Worm (Caenorhabditis elegans) whole organism, L2 larva: ENCODE results near the gene F59B2.15.

Experiments
- C34F6.9 ChIP-seq: fragments of 150-350 bp; optimal IDR thresholded peaks from 2 replicates; lab custom pipeline; 2014; ENCODE audit warnings: missing biosample characterization, missing genetic modification characterization
- F13H6.1 ChIP-seq: sonication (generic microtip); optimal IDR thresholded peaks from 2 replicates; lab custom pipeline; 2016; ENCODE audit warnings: missing genetic modification characterization, missing compliant biosample characterization
- R02D3.7 ChIP-seq: fragments of 150-350 bp; optimal IDR thresholded peaks from 2 replicates; lab custom pipeline; 2014; ENCODE audit warnings: missing biosample characterization, missing genetic modification characterization
- Y55F3AM.14 ChIP-seq: fragments of 200-800 bp; sonication (Bioruptor generic); optimal IDR thresholded peaks from 2 replicates; lab custom pipeline; 2018; ENCODE audit warnings: mild to moderate bottlenecking, missing genetic modification characterization, missing compliant biosample characterization
- ZK546.5 ChIP-seq: sonication (generic microtip); optimal IDR thresholded peaks from 2 replicates; lab custom pipeline; 2017; ENCODE audit warnings: missing biosample characterization, missing genetic modification characterization
- alr-1 ChIP-seq: fragments of 150-350 bp; optimal IDR thresholded peaks from 2 replicates; lab custom pipeline; 2014; ENCODE audit warnings: missing biosample characterization, missing genetic modification characterization
- aly-2 ChIP-seq: fragments of 150-350 bp; optimal IDR thresholded peaks from 2 replicates; lab custom pipeline; 2014; ENCODE audit warnings: missing biosample characterization, missing genetic modification characterization
- ama-1 ChIP-seq: fragments of 150-350 bp; optimal IDR thresholded peaks from 2 replicates; lab custom pipeline; 2018; ENCODE audit warnings: inconsistent platforms
- blmp-1 ChIP-seq: sonication (generic microtip); optimal IDR thresholded peaks from 2 replicates; lab custom pipeline; 2017; ENCODE audit warnings: missing genetic modification characterization, mild to moderate bottlenecking, missing compliant biosample characterization, antibody characterized with exemption, moderate library complexity; ENCODE audit not compliant: insufficient read depth
- ceh-82 ChIP-seq: fragments of 150-350 bp; optimal IDR thresholded peaks from 2 replicates; lab custom pipeline; 2014; ENCODE audit warnings: missing biosample characterization, missing genetic modification characterization
- crh-2 ChIP-seq: sonication (generic microtip); optimal IDR thresholded peaks from 2 replicates; lab custom pipeline; 2017; ENCODE audit warnings: missing biosample characterization, missing genetic modification characterization
- dmd-4 ChIP-seq: sonication (generic microtip); optimal IDR thresholded peaks from 2 replicates; lab custom pipeline; 2017; ENCODE audit warnings: missing biosample characterization, missing genetic modification characterization
- egl-27 ChIP-seq: sonication (generic microtip); optimal IDR thresholded peaks from 3 replicates; lab custom pipeline; 2017; ENCODE audit warnings: missing biosample characterization, missing genetic modification reagents, missing genetic modification characterization
- elt-1 ChIP-seq: fragments of 150-350 bp; optimal IDR thresholded peaks from 2 replicates; lab custom pipeline; 2014; ENCODE audit warnings: missing biosample characterization, missing genetic modification characterization
- fos-1 ChIP-seq: fragments of 150-350 bp; optimal IDR thresholded peaks from 2 replicates; lab custom pipeline; 2014; ENCODE audit warnings: missing biosample characterization, missing genetic modification characterization
- gmeb-1 ChIP-seq: fragments of 150-350 bp; optimal IDR thresholded peaks from 2 replicates; lab custom pipeline; 2014; ENCODE audit warnings: missing biosample characterization, missing genetic modification characterization
- lin-11 ChIP-seq: fragments of 150-350 bp; sonication (generic microtip); optimal IDR thresholded peaks from 2 replicates; lab custom pipeline; 2014; ENCODE audit warnings: missing biosample characterization, missing genetic modification characterization, inconsistent platforms, mixed read lengths
- lin-13 ChIP-seq: fragments of 150-350 bp; optimal IDR thresholded peaks from 2 replicates; lab custom pipeline; 2014; ENCODE audit warnings: missing biosample characterization, missing genetic modification reagents, missing genetic modification characterization
- lsy-2 ChIP-seq, 2 experiments: fragments of 150-350 bp in 1 of 2; sonication (generic microtip) in 1 of 2; optimal IDR thresholded peaks; 2 replicates each; lab custom pipeline; 2014 to 2017; ENCODE audit warnings: missing biosample characterization in 2 of 2, missing genetic modification characterization in 2 of 2
- mab-5 ChIP-seq: fragments of 150-350 bp; optimal IDR thresholded peaks from 2 replicates; lab custom pipeline; 2014; ENCODE audit warnings: missing biosample characterization, missing genetic modification characterization
- mbf-1 ChIP-seq: sonication (generic microtip); optimal IDR thresholded peaks from 2 replicates; lab custom pipeline; 2017; ENCODE audit warnings: missing biosample characterization, missing genetic modification characterization
- mdl-1 ChIP-seq, 2 experiments: fragments of 150-350 bp in 1 of 2; sonication (generic microtip) in 1 of 2; optimal IDR thresholded peaks; 2 replicates each; lab custom pipeline; 2017; ENCODE audit warnings: missing biosample characterization in 2 of 2, missing genetic modification characterization in 2 of 2
- nhr-10 ChIP-seq: sonication (generic microtip); optimal IDR thresholded peaks from 2 replicates; lab custom pipeline; 2017; ENCODE audit warnings: missing biosample characterization, missing genetic modification characterization
- nhr-11 ChIP-seq: fragments of 150-350 bp; optimal IDR thresholded peaks from 2 replicates; lab custom pipeline; 2014; ENCODE audit warnings: missing biosample characterization, missing genetic modification characterization
- nhr-12 ChIP-seq: fragments of 150-350 bp; optimal IDR thresholded peaks from 2 replicates; lab custom pipeline; 2014; ENCODE audit warnings: missing biosample characterization, missing genetic modification characterization
- nhr-129 ChIP-seq: fragments of 150-350 bp; optimal IDR thresholded peaks from 2 replicates; lab custom pipeline; 2014; ENCODE audit warnings: missing biosample characterization, missing genetic modification characterization
- nhr-21 ChIP-seq: fragments of 150-350 bp; optimal IDR thresholded peaks from 2 replicates; lab custom pipeline; 2014; ENCODE audit warnings: missing biosample characterization, missing genetic modification characterization
- nhr-23 ChIP-seq: fragments of 150-350 bp; optimal IDR thresholded peaks from 2 replicates; lab custom pipeline; 2014; ENCODE audit warnings: missing biosample characterization, missing genetic modification reagents, missing genetic modification characterization
- nhr-237 ChIP-seq: fragments of 150-350 bp; optimal IDR thresholded peaks from 2 replicates; lab custom pipeline; 2014; ENCODE audit warnings: missing biosample characterization, missing genetic modification characterization
- nhr-25 ChIP-seq: fragments of 150-350 bp; sonication (generic microtip); optimal IDR thresholded peaks from 3 replicates; lab custom pipeline; 2014; ENCODE audit warnings: missing biosample characterization, missing genetic modification characterization
- nhr-6 ChIP-seq: fragments of 150-350 bp; optimal IDR thresholded peaks from 2 replicates; lab custom pipeline; 2014; ENCODE audit warnings: missing biosample characterization, missing genetic modification characterization
- sem-4 ChIP-seq: fragments of 150-350 bp; optimal IDR thresholded peaks from 2 replicates; lab custom pipeline; 2014; ENCODE audit warnings: missing biosample characterization, missing genetic modification reagents, missing genetic modification characterization
- skn-1 ChIP-seq: sonication (generic microtip); optimal IDR thresholded peaks from 2 replicates; lab custom pipeline; 2017; ENCODE audit warnings: missing biosample characterization, missing genetic modification characterization
- sma-3 ChIP-seq: sonication (generic microtip); optimal IDR thresholded peaks from 2 replicates; lab custom pipeline; 2016; ENCODE audit warnings: missing genetic modification reagents, missing genetic modification characterization, missing compliant biosample characterization
- sma-9 ChIP-seq, 2 experiments: fragments of 150-350 bp in 1 of 2; sonication (generic microtip) in 1 of 2; optimal IDR thresholded peaks; 2 replicates each; lab custom pipeline; 2014 to 2016; ENCODE audit warnings: missing genetic modification characterization in 2 of 2, mild to moderate bottlenecking in 1 of 2, missing biosample characterization in 1 of 2, missing compliant biosample characterization in 1 of 2, missing genetic modification reagents in 1 of 2, moderate library complexity in 1 of 2
- unc-55 ChIP-seq: fragments of 150-350 bp; sonication (generic microtip); optimal IDR thresholded peaks from 3 replicates; lab custom pipeline; 2014; ENCODE audit warnings: missing biosample characterization, missing genetic modification reagents, missing genetic modification characterization
- unc-62 ChIP-seq: fragments of 150-350 bp; optimal IDR thresholded peaks from 2 replicates; lab custom pipeline; 2014; ENCODE audit warnings: missing biosample characterization, missing genetic modification reagents, missing genetic modification characterization
- zag-1 ChIP-seq: fragments of 150-350 bp; optimal IDR thresholded peaks from 2 replicates; lab custom pipeline; 2014; ENCODE audit warnings: missing biosample characterization, missing genetic modification characterization
- ztf-1 ChIP-seq: fragments of 200-800 bp; sonication (Bioruptor generic); conservative IDR thresholded peaks from 2 replicates; pipeline ENCODE4 v1.3.6; 2022; ENCODE audit warnings: missing genetic modification characterization, missing compliant biosample characterization
- ztf-11 ChIP-seq: sonication (generic microtip); optimal IDR thresholded peaks from 2 replicates; lab custom pipeline; 2017; ENCODE audit warnings: missing biosample characterization, missing genetic modification characterization
- ztf-4 ChIP-seq: fragments of 150-350 bp; optimal IDR thresholded peaks from 2 replicates; lab custom pipeline; 2014; ENCODE audit warnings: missing biosample characterization, missing genetic modification characterization

Gene F59B2.15

DNA sequence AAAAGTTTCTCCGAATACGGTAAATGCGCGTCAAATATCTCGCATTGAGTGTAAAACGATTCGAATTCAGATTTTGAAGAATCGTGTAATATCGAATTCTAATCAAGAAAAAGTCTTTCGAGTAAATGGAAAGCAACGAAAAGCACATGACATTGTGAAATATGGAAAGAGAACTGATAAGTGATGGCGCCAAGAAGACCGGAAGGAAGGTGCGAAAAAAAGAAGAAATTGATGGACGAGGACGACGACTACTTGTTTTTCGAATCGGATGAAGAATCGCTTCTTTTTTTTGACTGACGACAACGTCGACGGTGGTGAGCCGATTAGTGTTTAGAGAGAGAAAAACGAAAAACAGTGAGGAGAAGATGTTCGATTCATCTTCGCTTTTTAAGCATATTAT, 16.5 kb downstream of the F59B2.15 start:
- TF ChIP-seq unc-55 (GFP tag; lab: Kevin White, UChicago) (no peak), ama-1 (lab: Kevin White, UChicago) (no peak), mbf-1 (tag; lab: Kevin White, UChicago) (no peak), nhr-237 (tag; lab: Kevin White, UChicago) (no peak), nhr-21 (tag; lab: Kevin White, UChicago) (peak; percentile 41), nhr-11 (tag; lab: Kevin White, UChicago) (no peak), nhr-10 (tag; lab: Kevin White, UChicago) (no peak), ztf-11 (tag; lab: Kevin White, UChicago) (no peak), ztf-1 (GFP tag; lab: Robert Waterston, UW) (no peak), sma-9 (GFP tag; optimal IDR thresholded peaks at IDR 0.05; lab: Kevin White, UChicago) (peak; percentile 63), sma-9 (tag; optimal IDR thresholded peaks at IDR 0.05; lab: Kevin White, UChicago) (no peak), ZK546.5 (no peak), nhr-12 (tag; lab: Kevin White, UChicago) (no peak), gmeb-1 (tag; lab: Kevin White, UChicago) (peak; percentile 5), C34F6.9 (tag; lab: Kevin White, UChicago) (no peak), nhr-6 (no peak), mab-5 (tag; lab: Kevin White, UChicago) (no peak), alr-1 (no peak), blmp-1 (tag; lab: Kevin White, UChicago) (no peak), skn-1 (tag; lab: Kevin White, UChicago) (no peak), sma-3 (peak; percentile 47), aly-2 (no peak), crh-2 (no peak), fos-1 (tag; lab: Kevin White, UChicago) (peak; percentile 68), Y55F3AM.14 (no peak), R02D3.7 (tag; lab: Kevin White, UChicago) (no peak)

- TF ChIP-seq lin-13 (GFP tag; lab: Kevin White, UChicago) (no peak), egl-27 (no peak)
These were observed 17.0 kb downstream of the F59B2.15 start for ce11 chrIII:8985461-8985860.

ce11 chrIII:8984960-8985359, 17.5 kb downstream of the F59B2.15 start:
- TF ChIP-seq lin-11 (tag; lab: Kevin White, UChicago) = peak; percentile 36
- peak; percentile 46 for TF ChIP-seq lin-13 (GFP tag; lab: Kevin White, UChicago)
- peak; percentile 85 for TF ChIP-seq C34F6.9 (tag; lab: Kevin White, UChicago)
- no peak for TF ChIP-seq ztf-11 (tag; lab: Kevin White, UChicago)
- TF ChIP-seq nhr-12 (tag; lab: Kevin White, UChicago) = no peak
- no peak for TF ChIP-seq dmd-4 (tag; lab: Kevin White, UChicago)
- peak; percentile 83 for TF ChIP-seq sma-9 (GFP tag; optimal IDR thresholded peaks at IDR 0.05; lab: Kevin White, UChicago)
- TF ChIP-seq sma-9 (tag; optimal IDR thresholded peaks at IDR 0.05; lab: Kevin White, UChicago) = no peak
- TF ChIP-seq ama-1 (lab: Kevin White, UChicago) = no peak
- peak; percentile 90 for TF ChIP-seq F13H6.1 (tag; lab: Kevin White, UChicago)
- TF ChIP-seq blmp-1 (tag; lab: Kevin White, UChicago) = no peak
- peak; percentile 38 for TF ChIP-seq nhr-25 (tag; lab: Kevin White, UChicago)
- TF ChIP-seq crh-2 = peak; percentile 77
- TF ChIP-seq elt-1 (tag; lab: Kevin White, UChicago) = no peak
- TF ChIP-seq nhr-6 = peak; percentile 63
- TF ChIP-seq nhr-129 = peak; percentile 90
- no peak for TF ChIP-seq alr-1
- TF ChIP-seq fos-1 (tag; lab: Kevin White, UChicago) = peak; percentile 40
- peak; percentile 59 for TF ChIP-seq egl-27
- no peak for TF ChIP-seq Y55F3AM.14
- peak in 1 of 2 experiments; percentile 37 for TF ChIP-seq mdl-1 (tag; optimal IDR thresholded peaks at IDR 0.05; lab: Kevin White, UChicago)
- peak; percentile 4 for TF ChIP-seq sma-3
- no peak for TF ChIP-seq ztf-1 (GFP tag; lab: Robert Waterston, UW)
- peak in 1 of 2 experiments; percentile 78 for TF ChIP-seq lsy-2 (tag; optimal IDR thresholded peaks at IDR 0.05; lab: Kevin White, UChicago)
- no peak for TF ChIP-seq unc-62 (GFP tag; lab: Kevin White, UChicago)
- TF ChIP-seq ceh-82 (tag; lab: Kevin White, UChicago) = no peak
- no peak for TF ChIP-seq nhr-23 (tag; lab: Kevin White, UChicago)
- peak; percentile 21 for TF ChIP-seq mab-5 (tag; lab: Kevin White, UChicago)
- TF ChIP-seq nhr-11 (tag; lab: Kevin White, UChicago) = no peak
- peak; percentile 61 for TF ChIP-seq sem-4
- peak; percentile 69 for TF ChIP-seq zag-1
- TF ChIP-seq ztf-4 = peak; percentile 82
- TF ChIP-seq unc-55 (GFP tag; lab: Kevin White, UChicago) = peak; percentile 87
- TF ChIP-seq, all 48 proteins: peak for 19
